Worm (Caenorhabditis elegans): ENCODE measurements around the gene Y41E3.7.

Y41E3.7 gene

DNA sequence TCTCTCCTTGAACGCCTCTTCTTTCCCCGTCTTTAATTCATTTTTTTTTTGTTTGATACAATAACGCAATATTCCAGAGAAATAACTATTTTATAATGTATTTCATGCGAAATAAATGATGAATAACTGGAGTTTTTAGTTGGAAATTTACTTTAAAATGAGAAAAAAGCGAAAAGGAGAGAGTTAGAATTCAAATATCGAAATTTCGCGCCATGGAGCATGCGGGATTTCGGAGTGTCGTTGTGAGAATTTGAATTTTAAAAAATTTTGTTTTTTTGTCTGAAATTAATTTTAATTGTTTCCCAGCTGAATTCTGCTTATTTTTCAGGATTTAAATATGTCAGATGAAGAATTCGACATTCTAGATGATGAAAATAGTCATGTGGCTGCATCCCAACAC is 11.5 kb downstream of the Y41E3.7 start, which contains the start of gene fcd-2 (continued):
- peak; percentile 23 for TF ChIP-seq B0035.1 (tag; optimal IDR thresholded peaks at IDR 0.05)
- no peak for TF ChIP-seq mes-4 (tag; optimal IDR thresholded peaks at IDR 0.05)
- TF ChIP-seq Y67H2A.10 (GFP tag; conservative IDR thresholded peaks at IDR 0.05) = no peak
- peak; percentile 71 for TF ChIP-seq ztf-18 (tag; optimal IDR thresholded peaks at IDR 0.05)
- TF ChIP-seq nhr-120 (GFP tag; IDR thresholded peaks at IDR 0.05) = no peak
- TF ChIP-seq attf-5 (GFP tag; optimal IDR thresholded peaks at IDR 0.05) = peak; percentile 63
- TF ChIP-seq K12H6.12 (tag; optimal IDR thresholded peaks at IDR 0.05) = peak; percentile 1
- no peak for TF ChIP-seq ceh-40 (GFP tag; IDR thresholded peaks at IDR 0.05)
- no peak for TF ChIP-seq F22D6.2 (tag; optimal IDR thresholded peaks at IDR 0.05)
- no peak for TF ChIP-seq aptf-2 (GFP tag; conservative IDR thresholded peaks at IDR 0.05)
- TF ChIP-seq madf-10 (tag; optimal IDR thresholded peaks at IDR 0.05) = no peak
- no peak for TF ChIP-seq nfya-1 (tag; optimal IDR thresholded peaks at IDR 0.05; ENCODE audit: borderline replicate concordance, insufficient read depth)
- peak; percentile 48 for TF ChIP-seq tbp1 (GFP tag; optimal IDR thresholded peaks at IDR 0.05)
- no peak for TF ChIP-seq ceh-58 (GFP tag; IDR thresholded peaks at IDR 0.05)

DNA sequence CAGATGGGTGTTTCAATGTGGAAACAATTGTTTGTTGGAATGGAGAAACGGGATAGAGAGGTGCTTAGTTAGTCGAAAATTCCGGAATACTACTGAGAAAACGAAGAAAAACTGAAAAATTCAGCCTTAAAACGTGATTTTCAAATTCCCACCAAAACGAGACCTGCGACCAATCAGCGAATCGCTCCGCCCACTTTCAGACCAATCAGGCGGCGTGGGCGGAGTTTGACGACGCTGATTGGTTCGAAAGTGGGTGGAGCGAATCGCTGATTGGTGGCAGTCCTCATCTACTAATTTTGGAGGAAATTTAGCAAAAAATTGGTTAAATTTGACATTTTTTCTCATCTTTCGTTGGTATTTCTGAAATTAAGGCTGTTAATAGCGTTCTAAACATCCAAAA is 13.5 kb downstream of the Y41E3.7 start:
- no peak for TF ChIP-seq ztf-18 (tag; optimal IDR thresholded peaks at IDR 0.05)
- TF ChIP-seq hlh-12 (tag; optimal IDR thresholded peaks at IDR 0.05) = no peak
- no peak for TF ChIP-seq F39B2.1 (GFP tag; IDR thresholded peaks at IDR 0.05)
- TF ChIP-seq tbx-9 (tag; optimal IDR thresholded peaks at IDR 0.05; ENCODE audit: borderline replicate concordance) = no peak
- no peak for TF ChIP-seq B0336.3 (GFP tag; IDR thresholded peaks at IDR 0.05)
- peak; percentile 91 for TF ChIP-seq nfyb-1 (GFP tag; IDR thresholded peaks at IDR 0.05)
- TF ChIP-seq nfya-2 (GFP tag; IDR thresholded peaks at IDR 0.05) = 0 out of 2 replicates have a peak, but pooled peaks have one; percentile 52
- TF ChIP-seq lin-35 (GFP tag; optimal IDR thresholded peaks at IDR 0.05) = no peak
- no peak for TF ChIP-seq ceh-100 (GFP tag; IDR thresholded peaks at IDR 0.05)
- no peak for TF ChIP-seq F52B5.7 (tag; optimal IDR thresholded peaks at IDR 0.05)
- TF ChIP-seq nhr-27 (tag; optimal IDR thresholded peaks at IDR 0.05) = no peak
- TF ChIP-seq egl-18 (GFP tag; IDR thresholded peaks at IDR 0.05) = no peak
- no peak for TF ChIP-seq gei-17 (GFP tag; optimal IDR thresholded peaks at IDR 0.05)

DNA sequence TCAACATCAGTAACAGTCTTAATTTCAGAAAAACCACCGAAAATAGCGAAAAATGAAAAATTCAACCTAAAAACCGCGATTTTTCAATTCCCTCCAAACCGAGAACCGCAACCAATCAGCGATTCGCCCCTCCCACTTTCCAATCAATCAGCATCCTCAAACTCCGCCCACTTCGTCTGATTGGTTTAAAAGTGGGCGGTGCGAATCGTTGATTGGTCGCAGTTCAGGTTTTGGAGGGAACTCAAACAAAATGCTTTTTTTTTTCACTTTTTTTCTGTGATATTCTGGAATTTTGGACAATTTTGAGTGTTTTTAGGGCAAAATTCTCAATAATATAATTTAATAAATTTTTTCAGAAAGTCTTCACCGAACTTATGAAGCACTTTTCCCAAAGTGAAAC is 14.0 kb downstream of the Y41E3.7 start:
- TF ChIP-seq egl-44 (GFP tag; IDR thresholded peaks at IDR 0.05) (no peak), Y53G8AR.9 (GFP tag; conservative IDR thresholded peaks at IDR 0.05) (no peak), F55B11.4 (tag; optimal IDR thresholded peaks at IDR 0.05; ENCODE audit: borderline replicate concordance, insufficient read depth) (no peak), lsy-27 (tag; optimal IDR thresholded peaks at IDR 0.05; ENCODE audit: borderline replicate concordance, insufficient read depth) (no peak), nfyb-1 (GFP tag; IDR thresholded peaks at IDR 0.05) (peak; percentile 73)

DNA sequence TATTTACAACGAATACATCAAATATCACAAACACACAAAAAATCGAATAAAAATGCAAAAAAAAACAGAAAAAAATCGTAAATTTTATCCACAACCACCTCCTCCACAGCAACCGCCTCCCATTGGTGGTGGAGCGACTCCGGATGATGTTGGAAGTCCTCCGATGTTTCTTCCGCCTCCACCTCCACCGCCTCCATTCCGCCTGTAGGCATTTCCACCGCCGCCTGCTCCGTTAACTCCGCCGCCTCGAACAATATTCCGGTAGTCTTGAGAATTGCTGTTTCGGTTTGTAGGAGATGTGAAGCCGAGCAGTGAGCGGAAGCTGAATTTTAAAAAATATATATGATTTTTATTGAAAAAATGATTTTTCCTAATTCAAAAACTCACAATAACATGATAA is 14.6 kb downstream of the Y41E3.7 start:
- no peak for TF ChIP-seq dox-1 (GFP tag; IDR thresholded peaks at IDR 0.05)
- TF ChIP-seq C17E4.6 (GFP tag; IDR thresholded peaks at IDR 0.05) = no peak
- TF ChIP-seq T26A5.8 (tag; optimal IDR thresholded peaks at IDR 0.05) = no peak
- no peak for TF ChIP-seq B0019.2 (GFP tag; conservative IDR thresholded peaks at IDR 0.05)
- 0 out of 2 replicates have a peak, but pooled peaks have one; percentile 35 for TF ChIP-seq egrh-3 (GFP tag; IDR thresholded peaks at IDR 0.05)
- no peak for TF ChIP-seq K12H6.12 (tag; optimal IDR thresholded peaks at IDR 0.05)
- TF ChIP-seq zfh-2 (GFP tag; conservative IDR thresholded peaks at IDR 0.05) = peak; percentile 59
- TF ChIP-seq let-526 (GFP tag; IDR thresholded peaks at IDR 0.05) = no peak
- TF ChIP-seq attf-6 (GFP tag; IDR thresholded peaks at IDR 0.05) = peak; percentile 40; the same call in 1 of the 2 replicates
- no peak for TF ChIP-seq nhr-120 (GFP tag; IDR thresholded peaks at IDR 0.05)
- TF ChIP-seq athp-1 (tag; optimal IDR thresholded peaks at IDR 0.05) = no peak
- TF ChIP-seq K11D2.4 (GFP tag; IDR thresholded peaks at IDR 0.05) = no peak
- TF ChIP-seq sdz-38 (tag; optimal IDR thresholded peaks at IDR 0.05) = no peak
- TF ChIP-seq F39B2.1 (GFP tag; IDR thresholded peaks at IDR 0.05) = no peak
- TF ChIP-seq lir-1 (GFP tag; conservative IDR thresholded peaks at IDR 0.05) = no peak
- no peak for TF ChIP-seq nfya-1 (tag; optimal IDR thresholded peaks at IDR 0.05; ENCODE audit: borderline replicate concordance, insufficient read depth)
- no peak for TF ChIP-seq nhr-179 (tag; optimal IDR thresholded peaks at IDR 0.05)
- no peak for TF ChIP-seq die-1 (tag; optimal IDR thresholded peaks at IDR 0.05)

Measured in whole organism, young adult.